Worm (Caenorhabditis elegans): Measurements from ENCODE around the gene srw-43.

DNA sequence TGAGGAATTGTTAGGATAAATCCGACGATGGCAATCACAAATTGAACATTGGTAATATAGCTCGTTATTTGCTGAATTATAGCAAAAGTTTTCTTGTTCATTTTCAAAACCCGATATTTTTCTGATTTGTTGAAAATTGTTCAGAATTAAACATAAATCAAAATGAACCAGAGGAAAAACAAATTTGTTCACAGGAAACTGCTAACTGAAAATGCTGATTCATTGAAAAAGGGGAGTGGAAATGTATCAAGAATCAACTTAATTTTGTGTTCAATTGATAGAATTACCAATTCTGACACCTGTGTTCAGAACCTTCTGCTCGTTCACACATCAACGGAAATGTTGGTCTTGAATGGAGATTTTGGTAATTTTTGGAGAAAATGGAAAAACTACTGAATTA, 42.3 kb upstream of the srw-43 start, which contains the start of gene srw-77:
- TF ChIP-seq F49E8.2 (tag; optimal IDR thresholded peaks at IDR 0.05; ENCODE audit: borderline replicate concordance): no peak
- no peak for TF ChIP-seq mdl-1 (tag; optimal IDR thresholded peaks at IDR 0.05)
- no peak for TF ChIP-seq ama-1 (optimal IDR thresholded peaks at IDR 0.05)
- no peak for TF ChIP-seq ceh-82 (tag; optimal IDR thresholded peaks at IDR 0.05)
- TF ChIP-seq ctbp-1 (GFP tag; IDR thresholded peaks at IDR 0.05): no peak
- no peak for TF ChIP-seq skn-1 (tag; optimal IDR thresholded peaks at IDR 0.05)
- TF ChIP-seq nhr-237 (tag; optimal IDR thresholded peaks at IDR 0.05): no peak
